Fruit fly (Drosophila melanogaster): ENCODE data around the gene fig.

- TF ChIP-seq svp (GFP tag) (no peak), dac (GFP tag; optimal IDR thresholded peaks at IDR 0.05) (no peak), achi (GFP tag; optimal IDR thresholded peaks at IDR 0.05) (no peak), Sox14 (GFP tag; optimal IDR thresholded peaks at IDR 0.05) (no peak), Hr38 (GFP tag; optimal IDR thresholded peaks at IDR 0.05) (no peak), Sox102F (GFP tag; optimal IDR thresholded peaks at IDR 0.05) (no peak)
These were observed 24.1 kb downstream of the fig start for dm6 chr3R:29756153-29756552.

Data from whole organism, prepupa.